Worm (Caenorhabditis elegans) whole organism, young adult: ENCODE results near the gene F49C12.6.

ENCODE experiments used
- B0336.3 ChIP-seq: fragments of 200-800 bp; sonication (Bioruptor generic); IDR thresholded peaks from 2 replicates; pipeline ENCODE4 v1.3.6; 2022; ENCODE audit warnings: missing genetic modification characterization, missing compliant biosample characterization
- D2030.7 ChIP-seq: fragments of 200-800 bp; sonication (Bioruptor generic); IDR thresholded peaks from 2 replicates; pipeline ENCODE4 v1.3.6; 2022; ENCODE audit warnings: missing genetic modification reagents, missing genetic modification characterization, missing compliant biosample characterization
- ZK185.1 ChIP-seq: sonication (generic microtip); optimal IDR thresholded peaks from 2 replicates; lab custom pipeline; 2016; ENCODE audit warnings: mild to moderate bottlenecking, missing genetic modification characterization, missing compliant biosample characterization; ENCODE audit not compliant: poor library complexity, severe bottlenecking
- akir-1 ChIP-seq: fragments of 200-800 bp; sonication (Bioruptor generic); optimal IDR thresholded peaks from 2 replicates; lab custom pipeline; 2018; ENCODE audit warnings: mild to moderate bottlenecking, missing genetic modification characterization, moderate library complexity, missing compliant biosample characterization
- aptf-2 ChIP-seq: fragments of 200-800 bp; sonication (Bioruptor generic); conservative IDR thresholded peaks from 2 replicates; pipeline ENCODE4 v1.3.6; 2022; ENCODE audit warnings: missing genetic modification reagents, missing genetic modification characterization, missing compliant biosample characterization
- attf-5 ChIP-seq: fragments of 200-800 bp; sonication (Bioruptor generic); optimal IDR thresholded peaks from 2 replicates; lab custom pipeline; 2018; ENCODE audit warnings: mild to moderate bottlenecking, missing genetic modification characterization, missing compliant biosample characterization
- cebp-1 ChIP-seq, 2 experiments: fragments of 200-800 bp in 1 of 2; sonication (Bioruptor generic) in 1 of 2; sonication (generic microtip) in 1 of 2; IDR thresholded peaks in 1 of 2; optimal IDR thresholded peaks in 1 of 2; 2 replicates each; pipeline versions ENCODE4 v1.3.6 to Lab custom; 2017 to 2022; ENCODE audit warnings: missing compliant biosample characterization in 2 of 2, missing genetic modification characterization in 2 of 2, mild to moderate bottlenecking in 1 of 2, missing genetic modification reagents in 1 of 2, moderate library complexity in 1 of 2
- ceh-27 ChIP-seq: fragments of 200-800 bp; sonication (Bioruptor generic); optimal IDR thresholded peaks from 2 replicates; lab custom pipeline; 2018; ENCODE audit warnings: mild to moderate bottlenecking, missing genetic modification characterization, moderate library complexity, missing compliant biosample characterization
- ceh-40 ChIP-seq: fragments of 200-800 bp; sonication (Bioruptor generic); IDR thresholded peaks from 2 replicates; pipeline ENCODE4 v1.3.6; 2022; ENCODE audit warnings: missing genetic modification characterization, missing compliant biosample characterization
- die-1 ChIP-seq: sonication (generic microtip); optimal IDR thresholded peaks from 2 replicates; lab custom pipeline; 2016; ENCODE audit warnings: missing genotype, mild to moderate bottlenecking, missing genetic modification characterization, missing compliant biosample characterization
- efl-1 ChIP-seq: fragments of 150-350 bp; optimal IDR thresholded peaks from 2 replicates; lab custom pipeline; 2014; ENCODE audit warnings: missing biosample characterization, missing genetic modification reagents, missing genetic modification characterization
- egl-44 ChIP-seq: fragments of 200-800 bp; sonication (Bioruptor generic); IDR thresholded peaks from 2 replicates; pipeline ENCODE4 v1.3.6; 2022; ENCODE audit warnings: missing genetic modification reagents, missing genetic modification characterization, missing compliant biosample characterization
- egrh-3 ChIP-seq: fragments of 200-800 bp; sonication (Bioruptor generic); IDR thresholded peaks from 2 replicates; pipeline ENCODE4 v1.3.6; 2022; ENCODE audit warnings: missing genetic modification reagents, missing genetic modification characterization, missing compliant biosample characterization
- fkh-3 ChIP-seq: sonication (generic microtip); optimal IDR thresholded peaks from 2 replicates; lab custom pipeline; 2016; ENCODE audit warnings: mild to moderate bottlenecking, missing genetic modification characterization, missing compliant biosample characterization
- him-1 ChIP-seq: sonication (generic microtip); optimal IDR thresholded peaks from 2 replicates; lab custom pipeline; 2016; ENCODE audit warnings: missing genotype, missing genetic modification reagents, missing genetic modification characterization, missing compliant biosample characterization
- hmg-1.2 ChIP-seq: fragments of 200-800 bp; sonication (Bioruptor generic); IDR thresholded peaks from 2 replicates; pipeline ENCODE4 v1.3.6; 2022; ENCODE audit warnings: missing genetic modification reagents, missing genetic modification characterization, missing compliant biosample characterization
- hsf-1 ChIP-seq: fragments of 200-800 bp; sonication (Bioruptor generic); IDR thresholded peaks from 2 replicates; pipeline ENCODE4 v1.3.6; 2022; ENCODE audit warnings: missing genetic modification reagents, missing genetic modification characterization, missing compliant biosample characterization
- let-526 ChIP-seq: fragments of 200-800 bp; sonication (Bioruptor generic); IDR thresholded peaks from 2 replicates; pipeline ENCODE4 v1.3.6; 2022; ENCODE audit warnings: missing genetic modification reagents, missing genetic modification characterization, missing compliant biosample characterization
- lin-40 ChIP-seq: sonication (generic microtip); optimal IDR thresholded peaks from 2 replicates; lab custom pipeline; 2016; ENCODE audit warnings: missing genetic modification characterization, mild to moderate bottlenecking, missing compliant biosample characterization, missing genotype, missing genetic modification reagents
- lsl-1 ChIP-seq: fragments of 200-800 bp; sonication (Bioruptor generic); optimal IDR thresholded peaks from 2 replicates; lab custom pipeline; 2018; ENCODE audit warnings: mild to moderate bottlenecking, missing genetic modification characterization, moderate library complexity, missing compliant biosample characterization
- madf-10 ChIP-seq: sonication (generic microtip); optimal IDR thresholded peaks from 2 replicates; lab custom pipeline; 2016; ENCODE audit warnings: mild to moderate bottlenecking, missing genetic modification characterization, missing compliant biosample characterization
- mcd-1 ChIP-seq: fragments of 200-800 bp; sonication (Bioruptor generic); IDR thresholded peaks from 2 replicates; pipeline ENCODE4 v1.3.6; 2022; ENCODE audit warnings: missing genetic modification reagents, missing genetic modification characterization, missing compliant biosample characterization
- mel-28 ChIP-seq: sonication (generic microtip); optimal IDR thresholded peaks from 2 replicates; lab custom pipeline; 2016; ENCODE audit warnings: borderline replicate concordance, mild to moderate bottlenecking, missing genetic modification characterization, missing compliant biosample characterization
- nfyb-1 ChIP-seq: fragments of 200-800 bp; sonication (Bioruptor generic); IDR thresholded peaks from 2 replicates; pipeline ENCODE4 v1.3.6; 2022; ENCODE audit warnings: missing genetic modification reagents, missing genetic modification characterization, missing compliant biosample characterization
- nhr-80 ChIP-seq: sonication (generic microtip); optimal IDR thresholded peaks from 2 replicates; lab custom pipeline; 2016; ENCODE audit warnings: missing genetic modification characterization, missing compliant biosample characterization
- pha-4 ChIP-seq: fragments of 150-350 bp; sonication (generic microtip); optimal IDR thresholded peaks from 2 replicates; lab custom pipeline; 2014; ENCODE audit warnings: missing biosample characterization, missing genetic modification reagents, missing genetic modification characterization
- rpc-1 ChIP-seq, 2 experiments: fragments of 150-350 bp in 1 of 2; sonication (generic microtip) in 1 of 2; optimal IDR thresholded peaks; 2 replicates each; lab custom pipeline; 2014 to 2018; ENCODE audit warnings: missing biosample characterization in 1 of 2, missing genetic modification characterization in 1 of 2, missing genetic modification reagents in 1 of 2, missing genotype in 1 of 2
- snpc-1.1 ChIP-seq: sonication (generic microtip); optimal IDR thresholded peaks from 2 replicates; lab custom pipeline; 2017; ENCODE audit warnings: missing genetic modification characterization, mild to moderate bottlenecking, missing compliant biosample characterization, antibody characterized with exemption, moderate library complexity, missing genotype, missing genetic modification reagents; ENCODE audit not compliant: insufficient read depth
- snpc-4 ChIP-seq, 5 experiments: fragments of 150-350 bp in 1 of 5; sonication (generic microtip) in 4 of 5; optimal IDR thresholded peaks; 2 replicates each; lab custom pipeline; 2014 to 2018; ENCODE audit warnings: missing genetic modification characterization in 5 of 5, missing biosample characterization in 3 of 5, antibody characterized with exemption in 2 of 5, mild to moderate bottlenecking in 2 of 5, missing compliant biosample characterization in 2 of 5, missing genotype in 2 of 5, moderate library complexity in 2 of 5, missing genetic modification reagents in 1 of 5
- tbp1 ChIP-seq: fragments of 200-800 bp; sonication (Bioruptor generic); optimal IDR thresholded peaks from 2 replicates; lab custom pipeline; 2018; ENCODE audit warnings: mild to moderate bottlenecking, missing genetic modification characterization, missing compliant biosample characterization
- zfh-2 ChIP-seq: fragments of 200-800 bp; sonication (Bioruptor generic); conservative IDR thresholded peaks from 2 replicates; pipeline ENCODE4 v1.3.6; 2022; ENCODE audit warnings: missing genetic modification reagents, missing genetic modification characterization, missing compliant biosample characterization
- zim-3 ChIP-seq: sonication (generic microtip); optimal IDR thresholded peaks from 2 replicates; lab custom pipeline; 2017; ENCODE audit warnings: mild to moderate bottlenecking, missing genetic modification characterization, moderate library complexity, missing compliant biosample characterization
- ztf-6 ChIP-seq: fragments of 200-800 bp; sonication (Bioruptor generic); IDR thresholded peaks from 2 replicates; pipeline ENCODE4 v1.3.6; 2022; ENCODE audit warnings: missing genetic modification reagents, missing genetic modification characterization, missing compliant biosample characterization

The F49C12.6 gene

DNA sequence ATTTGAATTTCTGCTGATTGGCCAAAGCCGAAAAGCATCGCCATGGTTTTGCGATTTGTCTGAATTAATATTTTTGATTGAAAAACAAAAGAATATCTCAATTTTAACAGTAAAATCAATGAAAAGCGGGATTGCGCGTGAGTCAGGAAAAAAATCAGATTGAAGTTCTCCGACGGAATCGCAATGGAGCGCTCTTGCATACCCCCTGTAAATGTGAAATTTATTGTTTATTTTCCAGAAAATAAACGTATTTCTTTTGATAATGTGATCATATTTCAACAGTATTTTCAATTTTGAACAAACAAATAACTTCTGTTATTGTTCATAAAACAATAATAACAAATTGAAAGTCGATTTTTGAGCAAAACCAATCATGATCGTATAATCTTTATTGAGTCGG is 32.7 kb upstream of the F49C12.6 start, which contains the start of gene vps-26:
Gene vps-26, minus strand, starts transcription at position 200 of the 400 bp plus-strand sequence.
- TF ChIP-seq snpc-4 (GFP tag; optimal IDR thresholded peaks at IDR 0.05; lab: Kevin White, UChicago), result no peak
- peak in 1 of 4 experiments; percentile 6 for TF ChIP-seq snpc-4 (tag; optimal IDR thresholded peaks at IDR 0.05; lab: Kevin White, UChicago)
- TF ChIP-seq akir-1, result no peak
- TF ChIP-seq cebp-1 (GFP tag; IDR thresholded peaks at IDR 0.05; lab: Robert Waterston, UW), result no peak
- peak; percentile 23 for TF ChIP-seq cebp-1 (tag; optimal IDR thresholded peaks at IDR 0.05; lab: Kevin White, UChicago)
- no peak for TF ChIP-seq ceh-27 (GFP tag; lab: Kevin White, UChicago)
- TF ChIP-seq ztf-6 (GFP tag; lab: Robert Waterston, UW), result no peak
- TF ChIP-seq zfh-2, result no peak
- peak; percentile 84 for TF ChIP-seq mcd-1 (GFP tag; lab: Robert Waterston, UW)
- peak; percentile 22 for TF ChIP-seq him-1 (tag; lab: Kevin White, UChicago)
- peak; percentile 22 for TF ChIP-seq efl-1

DNA sequence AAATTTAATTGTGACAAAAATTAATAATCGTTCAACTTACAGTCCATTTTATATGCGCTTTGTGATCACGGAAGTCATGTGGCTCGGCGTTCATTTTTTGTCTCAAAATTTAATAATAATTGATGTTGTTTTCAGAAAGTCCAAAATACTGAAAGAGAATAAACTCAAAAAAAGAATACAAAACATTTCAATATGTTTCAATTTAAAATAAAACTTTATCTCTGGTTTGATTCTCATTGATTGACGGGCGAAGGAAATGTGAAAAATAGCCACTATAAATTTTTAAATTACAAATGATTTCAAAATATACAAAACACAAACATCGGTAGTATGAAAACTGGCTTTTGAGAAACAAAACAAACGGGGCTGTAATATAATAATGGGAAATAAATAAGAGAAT is 30.3 kb upstream of the F49C12.6 start, which contains the start of gene T20D3.6:
Gene T20D3.6, minus strand, starts transcription at position 101 of the 400 bp plus-strand sequence.
- TF ChIP-seq lsl-1 (GFP tag; lab: Kevin White, UChicago) (no peak), snpc-1.1 (no peak), aptf-2 (GFP tag; lab: Robert Waterston, UW) (no peak), hsf-1 (GFP tag; lab: Robert Waterston, UW) (no peak), tbp1 (GFP tag; lab: Kevin White, UChicago) (no peak), madf-10 (tag; lab: Kevin White, UChicago) (no peak), mel-28 (tag; lab: Kevin White, UChicago) (no peak), rpc-1 (optimal IDR thresholded peaks at IDR 0.05; lab: Kevin White, UChicago) (no peak), rpc-1 (tag; optimal IDR thresholded peaks at IDR 0.05; lab: Kevin White, UChicago) (no peak)
- TF ChIP-seq, all 124 proteins: peak for 0

DNA sequence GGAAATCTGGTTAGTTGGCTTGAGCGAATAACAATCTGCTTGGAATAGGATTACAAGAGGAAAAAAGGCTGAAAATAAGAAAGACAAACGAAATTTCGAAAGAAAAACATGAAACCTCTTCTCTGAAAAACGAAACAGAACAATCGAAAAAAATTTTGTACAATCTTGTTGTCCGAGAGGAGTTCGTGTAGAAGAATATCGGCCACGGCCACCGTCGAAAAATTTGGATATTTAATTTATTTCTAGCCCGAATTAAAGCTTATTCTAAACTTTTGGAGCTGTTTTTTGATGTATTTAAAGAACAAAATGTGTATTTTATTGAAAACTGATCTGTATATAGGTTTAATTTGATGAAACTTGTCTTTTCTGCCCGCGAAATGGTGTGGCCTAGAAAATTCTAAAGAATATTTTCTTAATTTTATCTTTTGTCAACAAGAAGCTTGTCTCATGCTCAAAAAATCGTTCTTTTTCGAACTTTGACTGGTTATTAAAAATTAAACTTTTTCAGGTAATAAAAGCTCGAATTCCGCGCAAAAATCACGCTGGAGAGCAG is 27.7 kb upstream of the F49C12.6 start, which contains the start of gene T20D3.5:
Gene T20D3.5, plus strand, starts transcription at position 503 of the 553 bp plus-strand sequence.
- TF ChIP-seq D2030.7 (GFP tag; lab: Robert Waterston, UW) (no peak), nfyb-1 (GFP tag; lab: Robert Waterston, UW) (no peak), fkh-3 (no peak), him-1 (tag; lab: Kevin White, UChicago) (peak; percentile 45)
- TF ChIP-seq, all 124 proteins: peak for 1

DNA sequence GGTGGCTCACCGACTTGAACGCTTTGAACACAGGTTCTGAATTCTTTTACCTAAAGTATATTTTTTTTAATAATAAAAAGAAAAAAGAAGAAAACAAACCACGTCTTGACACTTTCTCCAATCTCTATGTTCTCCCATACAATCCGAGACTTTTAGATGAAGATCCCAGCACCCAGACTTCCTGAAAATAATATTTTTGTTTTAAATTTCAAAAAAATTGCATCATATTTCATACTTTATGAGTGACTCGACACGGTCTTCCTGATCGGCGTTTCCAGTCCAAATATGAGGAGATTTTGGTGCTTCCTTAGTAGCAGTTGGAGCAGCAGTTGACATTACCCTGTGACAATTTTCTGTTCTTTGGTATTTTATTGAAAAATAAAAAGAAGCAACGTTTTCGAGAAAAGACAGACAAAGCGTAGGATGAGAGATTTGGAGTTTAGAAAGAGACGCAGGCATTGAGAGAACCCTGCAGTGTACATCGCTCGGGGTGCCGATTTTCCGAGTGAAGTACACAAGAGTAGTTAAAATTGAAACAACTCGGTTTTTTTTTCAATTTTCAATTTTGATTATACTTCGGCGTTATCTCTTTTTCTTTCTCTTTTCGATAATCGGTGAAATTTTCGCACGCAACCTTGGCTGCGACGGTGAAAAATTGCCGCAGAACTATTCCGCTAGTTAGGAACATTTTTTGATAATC is 26.8 kb upstream of the F49C12.6 start, which contains the start of the genes coa-4 and T20D3.14:
Gene coa-4, minus strand, starts transcription at position 51 of the 700 bp plus-strand sequence.
Gene T20D3.14, minus strand, starts transcription at position 358 of the 700 bp plus-strand sequence.
- peak; percentile 42; the same call in 1 of the 2 replicates for TF ChIP-seq mcd-1 (GFP tag; lab: Robert Waterston, UW)
- 0 out of 2 replicates have a peak, but pooled peaks have one; percentile 26 for TF ChIP-seq B0336.3 (GFP tag; lab: Robert Waterston, UW)
- peak; percentile 32 for TF ChIP-seq lin-40 (tag; lab: Kevin White, UChicago)
- TF ChIP-seq pha-4 (tag; lab: Kevin White, UChicago), result peak; percentile 15
- TF ChIP-seq attf-5, result peak; percentile 43
- 0 out of 2 replicates have a peak, but pooled peaks have one; percentile 21 for TF ChIP-seq egl-44 (GFP tag; lab: Robert Waterston, UW)
- TF ChIP-seq die-1 (tag; lab: Kevin White, UChicago), result no peak
- peak; percentile 53 for TF ChIP-seq ZK185.1 (tag; lab: Kevin White, UChicago)
- peak; percentile 75 for TF ChIP-seq hmg-1.2 (GFP tag; lab: Robert Waterston, UW)
- TF ChIP-seq zim-3 (tag; lab: Kevin White, UChicago), result no peak
- TF ChIP-seq nhr-80 (tag; lab: Kevin White, UChicago), result peak; percentile 71
- 0 out of 2 replicates have a peak, but pooled peaks have one; percentile 13 for TF ChIP-seq ceh-40 (GFP tag; lab: Robert Waterston, UW)
- no peak for TF ChIP-seq egrh-3
- TF ChIP-seq tbp1 (GFP tag; lab: Kevin White, UChicago), result peak; percentile 8
- TF ChIP-seq let-526, result no peak
